Worm (Caenorhabditis elegans) whole organism, L2 larva: Measurements from ENCODE around the gene R09E12.9.

Experiments
- crh-2 ChIP-seq: sonication (generic microtip); optimal IDR thresholded peaks from 2 replicates; lab custom pipeline; 2017; ENCODE audit warnings: missing biosample characterization, missing genetic modification characterization
- elt-3 ChIP-seq: sonication (generic microtip); optimal IDR thresholded peaks from 2 replicates; lab custom pipeline; 2017; ENCODE audit warnings: missing biosample characterization, missing genetic modification characterization
- lin-13 ChIP-seq: fragments of 150-350 bp; optimal IDR thresholded peaks from 2 replicates; lab custom pipeline; 2014; ENCODE audit warnings: missing biosample characterization, missing genetic modification reagents, missing genetic modification characterization
- mdl-1 ChIP-seq, 2 experiments: fragments of 150-350 bp in 1 of 2; sonication (generic microtip) in 1 of 2; optimal IDR thresholded peaks; 2 replicates each; lab custom pipeline; 2017; ENCODE audit warnings: missing biosample characterization in 2 of 2, missing genetic modification characterization in 2 of 2
- nhr-6 ChIP-seq: fragments of 150-350 bp; optimal IDR thresholded peaks from 2 replicates; lab custom pipeline; 2014; ENCODE audit warnings: missing biosample characterization, missing genetic modification characterization
- nhr-77 ChIP-seq: fragments of 150-350 bp; optimal IDR thresholded peaks from 2 replicates; lab custom pipeline; 2014; ENCODE audit warnings: missing biosample characterization, missing genetic modification characterization
- snpc-4 ChIP-seq: fragments of 150-350 bp; optimal IDR thresholded peaks from 2 replicates; lab custom pipeline; 2014; ENCODE audit warnings: missing biosample characterization, missing genetic modification characterization
- zag-1 ChIP-seq: fragments of 150-350 bp; optimal IDR thresholded peaks from 2 replicates; lab custom pipeline; 2014; ENCODE audit warnings: missing biosample characterization, missing genetic modification characterization
- ztf-11 ChIP-seq: sonication (generic microtip); optimal IDR thresholded peaks from 2 replicates; lab custom pipeline; 2017; ENCODE audit warnings: missing biosample characterization, missing genetic modification characterization

- TF ChIP-seq nhr-77 (no peak), crh-2 (tag; lab: Kevin White, UChicago) (no peak), elt-3 (tag; lab: Kevin White, UChicago) (no peak), lin-13 (no peak), mdl-1 (tag; optimal IDR thresholded peaks at IDR 0.05; lab: Kevin White, UChicago) (no peak), snpc-4 (no peak), nhr-6 (tag; lab: Kevin White, UChicago) (no peak), zag-1 (tag; lab: Kevin White, UChicago) (no peak), ztf-11 (tag; lab: Kevin White, UChicago) (no peak)
Observed at ce11 chrV:743348-743747, 34.1 kb upstream of the R09E12.9 start, which contains the start of gene str-134.
